Fruit fly (Drosophila melanogaster) whole organism, embryonic: Measurements from ENCODE around the gene mRpL12.

ENCODE experiments used
- Asciz ChIP-seq: fragments of 200-800 bp; sonication (Bioruptor generic); optimal IDR thresholded peaks from 2 replicates; lab custom pipeline; 2017; ENCODE audit warnings: missing biosample characterization, mild to moderate bottlenecking, missing genetic modification characterization, missing genetic modification reagents
- Atf-2 ChIP-seq: fragments of 200-800 bp; sonication (Bioruptor generic); optimal IDR thresholded peaks from 2 replicates; lab custom pipeline; 2016; ENCODE audit warnings: missing biosample characterization, missing genetic modification characterization
- CG10321 ChIP-seq: fragments of 200-800 bp; sonication (Bioruptor generic); IDR thresholded peaks from 2 replicates; pipeline ENCODE4 v1.3.6; 2022; ENCODE audit warnings: missing biosample characterization, missing genetic modification characterization
- CG10959 ChIP-seq: fragments of 200-800 bp; sonication (Bioruptor generic); IDR thresholded peaks from 2 replicates; pipeline ENCODE4 v1.3.6; 2022; ENCODE audit warnings: missing biosample characterization, missing genetic modification characterization
- CG11085 ChIP-seq: fragments of 200-800 bp; sonication (Bioruptor generic); IDR thresholded peaks from 2 replicates; pipeline ENCODE4 v1.3.6; 2022; ENCODE audit warnings: missing biosample characterization, missing genetic modification characterization
- CG12104 ChIP-seq: fragments of 200-800 bp; sonication (Bioruptor generic); optimal IDR thresholded peaks from 3 replicates; lab custom pipeline; 2016; ENCODE audit warnings: missing biosample characterization, missing genetic modification characterization
- CG12219 ChIP-seq: fragments of 200-800 bp; sonication (Bioruptor generic); optimal IDR thresholded peaks from 3 replicates; lab custom pipeline; 2018; ENCODE audit warnings: missing biosample characterization, mild to moderate bottlenecking, missing genetic modification characterization
- CG13123 ChIP-seq: fragments of 200-800 bp; sonication (Bioruptor generic); optimal IDR thresholded peaks from 2 replicates; lab custom pipeline; 2016; ENCODE audit warnings: missing biosample characterization, missing genetic modification characterization
- CG13624 ChIP-seq: fragments of 200-800 bp; sonication (Bioruptor generic); optimal IDR thresholded peaks from 2 replicates; lab custom pipeline; 2016; ENCODE audit warnings: missing biosample characterization, missing genetic modification characterization
- CG15011 ChIP-seq: fragments of 200-800 bp; sonication (Bioruptor generic); optimal IDR thresholded peaks from 3 replicates; lab custom pipeline; 2018; ENCODE audit warnings: missing biosample characterization, mild to moderate bottlenecking, missing genetic modification characterization
- CG17361 ChIP-seq: fragments of 200-800 bp; sonication (Bioruptor generic); IDR thresholded peaks from 3 replicates; pipeline ENCODE4 v1.3.6; 2022; ENCODE audit warnings: missing biosample characterization, missing genetic modification characterization
- CG17568 ChIP-seq: fragments of 200-800 bp; sonication (Bioruptor generic); optimal IDR thresholded peaks from 2 replicates; lab custom pipeline; 2018; ENCODE audit warnings: missing biosample characterization, mild to moderate bottlenecking, missing genetic modification characterization, moderate library complexity
- CG18262 ChIP-seq: fragments of 200-800 bp; optimal IDR thresholded peaks from 3 replicates; lab custom pipeline; 2019; ENCODE audit warnings: missing biosample characterization, mild to moderate bottlenecking, missing genetic modification characterization, moderate library complexity
- CG18476 ChIP-seq: fragments of 200-800 bp; sonication (Bioruptor generic); optimal IDR thresholded peaks from 2 replicates; lab custom pipeline; 2016; ENCODE audit warnings: missing biosample characterization, mild to moderate bottlenecking, missing genetic modification characterization
- CG18599 ChIP-seq: fragments of 200-800 bp; sonication (Bioruptor generic); optimal IDR thresholded peaks from 3 replicates; lab custom pipeline; 2017; ENCODE audit warnings: missing biosample characterization, missing genetic modification characterization, mild to moderate bottlenecking, moderate library complexity, missing genetic modification reagents
- CG2202 ChIP-seq: fragments of 200-800 bp; sonication (Bioruptor generic); optimal IDR thresholded peaks from 2 replicates; lab custom pipeline; 2018; ENCODE audit warnings: missing biosample characterization, mild to moderate bottlenecking, missing genetic modification characterization
- CG2678 ChIP-seq: fragments of 200-800 bp; sonication (Bioruptor generic); optimal IDR thresholded peaks from 3 replicates; lab custom pipeline; 2019; ENCODE audit warnings: missing biosample characterization, mild to moderate bottlenecking, missing genetic modification characterization, moderate library complexity
- CG2875 ChIP-seq: fragments of 200-800 bp; sonication (Bioruptor generic); optimal IDR thresholded peaks from 2 replicates; lab custom pipeline; 2017; ENCODE audit warnings: missing biosample characterization, mild to moderate bottlenecking, missing genetic modification characterization, missing genetic modification reagents
- CG30431 ChIP-seq: fragments of 200-800 bp; sonication (Bioruptor generic); optimal IDR thresholded peaks from 2 replicates; lab custom pipeline; 2017; ENCODE audit warnings: missing biosample characterization, missing genetic modification characterization
- CG31365 ChIP-seq: fragments of 200-800 bp; sonication (Bioruptor generic); optimal IDR thresholded peaks from 2 replicates; lab custom pipeline; 2018; ENCODE audit warnings: missing biosample characterization, mild to moderate bottlenecking, missing genetic modification characterization
- CG31388 ChIP-seq: fragments of 200-800 bp; sonication (Bioruptor generic); optimal IDR thresholded peaks from 2 replicates; lab custom pipeline; 2016; ENCODE audit warnings: missing biosample characterization, missing genetic modification characterization
- CG33213 ChIP-seq: fragments of 200-800 bp; sonication (Bioruptor generic); optimal IDR thresholded peaks from 3 replicates; lab custom pipeline; 2016; ENCODE audit warnings: missing biosample characterization, missing genetic modification characterization
- CG34376 ChIP-seq: fragments of 200-800 bp; sonication (Bioruptor generic); optimal IDR thresholded peaks from 2 replicates; lab custom pipeline; 2018; ENCODE audit warnings: missing biosample characterization, mild to moderate bottlenecking, missing genetic modification characterization
- CG3995 ChIP-seq: fragments of 200-800 bp; sonication (Bioruptor generic); optimal IDR thresholded peaks from 3 replicates; lab custom pipeline; 2016; ENCODE audit warnings: missing biosample characterization, missing genetic modification characterization
- CG6175 ChIP-seq: fragments of 200-800 bp; sonication (Bioruptor generic); IDR thresholded peaks from 3 replicates; pipeline ENCODE4 v1.3.6; 2022; ENCODE audit warnings: missing biosample characterization, missing genetic modification characterization
- CG6654 ChIP-seq: fragments of 200-800 bp; sonication (Bioruptor generic); optimal IDR thresholded peaks from 2 replicates; lab custom pipeline; 2017; ENCODE audit warnings: missing biosample characterization, mild to moderate bottlenecking, missing genetic modification characterization
- CG8478 ChIP-seq: fragments of >200 bp; optimal IDR thresholded peaks from 2 replicates; lab custom pipeline; 2018
- CHES-1-like ChIP-seq: fragments of 200-800 bp; sonication (Bioruptor generic); optimal IDR thresholded peaks from 2 replicates; lab custom pipeline; 2016; ENCODE audit warnings: missing biosample characterization, missing genetic modification characterization
- D19B ChIP-seq: fragments of 200-800 bp; sonication (Bioruptor generic); optimal IDR thresholded peaks from 2 replicates; lab custom pipeline; 2017; ENCODE audit warnings: missing biosample characterization, mild to moderate bottlenecking, missing genetic modification characterization
- HLH4C ChIP-seq: fragments of 200-800 bp; sonication (Bioruptor generic); IDR thresholded peaks from 3 replicates; pipeline ENCODE4 v1.3.6; 2022; ENCODE audit warnings: missing biosample characterization, missing genetic modification characterization; ENCODE audit not compliant: partially characterized antibody
- MBD-R2 ChIP-seq: fragments of 200-800 bp; sonication (Bioruptor generic); IDR thresholded peaks from 2 replicates; pipeline ENCODE4 v1.3.6; 2022; ENCODE audit warnings: missing biosample characterization, missing genetic modification characterization
- NFAT ChIP-seq: fragments of 200-800 bp; sonication (Bioruptor generic); IDR thresholded peaks from 2 replicates; pipeline ENCODE4 v1.3.6; 2022; ENCODE audit warnings: missing biosample characterization, missing genetic modification characterization
- Oli ChIP-seq: fragments of 200-800 bp; sonication (Bioruptor generic); optimal IDR thresholded peaks from 2 replicates; lab custom pipeline; 2018; ENCODE audit warnings: missing biosample characterization, mild to moderate bottlenecking, missing genetic modification characterization, moderate library complexity
- Ptx1 ChIP-seq: fragments of 200-800 bp; sonication (Bioruptor generic); IDR thresholded peaks from 2 replicates; pipeline ENCODE4 v1.3.6; 2022; ENCODE audit warnings: missing biosample characterization, missing genetic modification characterization
- Rfx ChIP-seq: fragments of 200-800 bp; sonication (Bioruptor generic); IDR thresholded peaks from 2 replicates; pipeline ENCODE4 v1.3.6; 2022; ENCODE audit warnings: missing biosample characterization, missing genetic modification characterization
- Rx ChIP-seq: fragments of 200-800 bp; sonication (Bioruptor generic); IDR thresholded peaks from 2 replicates; pipeline ENCODE4 v1.3.6; 2022; ENCODE audit warnings: missing biosample characterization, missing genetic modification characterization
- az2 ChIP-seq: fragments of 200-800 bp; sonication (Bioruptor generic); optimal IDR thresholded peaks from 3 replicates; lab custom pipeline; 2016; ENCODE audit warnings: missing biosample characterization, missing genetic modification characterization
- br ChIP-seq: fragments of >200 bp; optimal IDR thresholded peaks from 2 replicates; lab custom pipeline; 2017
- caup ChIP-seq: fragments of 200-800 bp; sonication (Bioruptor generic); optimal IDR thresholded peaks from 3 replicates; lab custom pipeline; 2017; ENCODE audit warnings: missing biosample characterization, mild to moderate bottlenecking, missing genetic modification characterization, moderate library complexity; ENCODE audit not compliant: severe bottlenecking
- dm ChIP-seq: fragments of 200-800 bp; sonication (Bioruptor generic); optimal IDR thresholded peaks from 3 replicates; lab custom pipeline; 2016; ENCODE audit warnings: missing biosample characterization, missing genetic modification characterization
- fd96Cb ChIP-seq: fragments of 200-800 bp; sonication (Bioruptor generic); optimal IDR thresholded peaks from 2 replicates; lab custom pipeline; 2018; ENCODE audit warnings: missing biosample characterization, mild to moderate bottlenecking, missing genetic modification characterization, moderate library complexity
- ftz-f1 ChIP-seq: fragments of 200-800 bp; sonication (Bioruptor generic); optimal IDR thresholded peaks from 2 replicates; lab custom pipeline; 2016; ENCODE audit warnings: missing biosample characterization, missing genetic modification characterization
- grn ChIP-seq: fragments of 200-800 bp; sonication (Bioruptor generic); optimal IDR thresholded peaks from 3 replicates; lab custom pipeline; 2017; ENCODE audit warnings: missing biosample characterization, missing genetic modification characterization
- insv ChIP-seq, 2 experiments: fragments of 200-800 bp; sonication (Bioruptor generic); optimal IDR thresholded peaks; 3 replicates each; lab custom pipeline; 2016 to 2018; ENCODE audit warnings: missing biosample characterization in 2 of 2, missing genetic modification characterization in 2 of 2
- lola ChIP-seq, 3 experiments: fragments of >200 bp in 2 of 3; fragments of 200-800 bp in 1 of 3; sonication (Bioruptor generic) in 1 of 3; optimal IDR thresholded peaks; 2 replicates each; lab custom pipeline; 2017 to 2019; ENCODE audit warnings: missing biosample characterization in 3 of 3, missing genetic modification characterization in 3 of 3, mild to moderate bottlenecking in 1 of 3, moderate library complexity in 1 of 3
- otp ChIP-seq: fragments of 200-800 bp; sonication (Bioruptor generic); IDR thresholded peaks from 3 replicates; pipeline ENCODE4, ENCODE4 v1.3.6; 2022; ENCODE audit warnings: missing biosample characterization, missing genetic modification characterization
- pnt ChIP-seq: fragments of 200-800 bp; sonication (Bioruptor generic); optimal IDR thresholded peaks from 3 replicates; lab custom pipeline; 2016; ENCODE audit warnings: missing biosample characterization, missing genetic modification characterization
- psq ChIP-seq: fragments of 200-800 bp; sonication (Bioruptor generic); optimal IDR thresholded peaks from 2 replicates; lab custom pipeline; 2017; ENCODE audit warnings: missing biosample characterization, missing genetic modification characterization
- sens ChIP-seq: fragments of 200-800 bp; sonication (Bioruptor generic); peaks from one replicate; lab custom pipeline; 2016; ENCODE audit warnings: missing biosample characterization, missing genetic modification characterization
- sisA ChIP-seq: fragments of 200-800 bp; sonication (Bioruptor generic); IDR thresholded peaks from 2 replicates; pipeline ENCODE4 v1.3.6; 2022; ENCODE audit warnings: missing biosample characterization, missing genetic modification characterization
- tll ChIP-seq, 2 experiments: fragments of 200-800 bp in 1 of 2; fragments of >200 bp in 1 of 2; sonication (Bioruptor generic) in 1 of 2; optimal IDR thresholded peaks; 2 replicates each; lab custom pipeline; 2017 to 2019; ENCODE audit warnings: missing biosample characterization in 2 of 2, missing genetic modification characterization in 2 of 2, mild to moderate bottlenecking in 1 of 2, moderate library complexity in 1 of 2
- usp ChIP-seq: fragments of >200 bp; optimal IDR thresholded peaks from 2 replicates; lab custom pipeline; 2017; ENCODE audit warnings: missing biosample characterization, missing genetic modification characterization
- zfh2 ChIP-seq: fragments of 200-800 bp; sonication (Bioruptor generic); optimal IDR thresholded peaks from 2 replicates; lab custom pipeline; 2016; ENCODE audit warnings: missing biosample characterization, missing genetic modification characterization

mRpL12 gene

dm6 chr3L:8929527-8929926 lies 27.1 kb upstream of the mRpL12 start (continued):
- TF ChIP-seq CG2678, result no peak
- no peak for TF ChIP-seq CG18476
- TF ChIP-seq CG12104 (GFP tag; lab: Kevin White, UChicago), result no peak
- no peak for TF ChIP-seq D19B
- TF ChIP-seq Asciz, result no peak
- TF ChIP-seq insv (GFP tag; optimal IDR thresholded peaks at IDR 0.05; lab: Kevin White, UChicago), result no peak
- no peak for TF ChIP-seq usp (GFP tag; lab: Kevin White, UChicago)
- no peak for TF ChIP-seq CG6175
- no peak for TF ChIP-seq lola (GFP tag; optimal IDR thresholded peaks at IDR 0.05; lab: Kevin White, UChicago)
- TF ChIP-seq zfh2 (GFP tag; lab: Kevin White, UChicago), result no peak
- no peak for TF ChIP-seq dm
- no peak; the same call in none of the 2 replicates for TF ChIP-seq Ptx1 (GFP tag; lab: Robert Waterston, UW)
- TF ChIP-seq tll (GFP tag; optimal IDR thresholded peaks at IDR 0.05; lab: Kevin White, UChicago), result no peak
- no peak for TF ChIP-seq CG6654 (GFP tag; lab: Kevin White, UChicago)
- TF ChIP-seq br (lab: Kevin White, UChicago), result no peak
- no peak for TF ChIP-seq CG3995 (GFP tag; lab: Kevin White, UChicago)
- peak; percentile 14 for TF ChIP-seq CG18262 (tag; lab: Kevin White, UChicago)
- no peak for TF ChIP-seq pnt (GFP tag; lab: Kevin White, UChicago)
- no peak for TF ChIP-seq ftz-f1
- TF ChIP-seq CG10321, result no peak
- TF ChIP-seq CG17361 (GFP tag; lab: Robert Waterston, UW), result 0 out of 3 replicates have a peak, but pooled peaks have one; percentile 17
- no peak for TF ChIP-seq CG34376 (GFP tag; lab: Kevin White, UChicago)
- no peak for TF ChIP-seq grn (GFP tag; lab: Kevin White, UChicago)
- no peak for TF ChIP-seq CG2875 (GFP tag; lab: Kevin White, UChicago)
- TF ChIP-seq CG10959 (GFP tag; lab: Robert Waterston, UW), result no peak
- no peak for TF ChIP-seq Atf-2 (GFP tag; lab: Kevin White, UChicago)
- no peak for TF ChIP-seq CG12219 (GFP tag; lab: Kevin White, UChicago)
- no peak for TF ChIP-seq CG15011 (GFP tag; lab: Kevin White, UChicago)
- TF ChIP-seq CG18599 (GFP tag; lab: Kevin White, UChicago), result peak; percentile 32
- TF ChIP-seq MBD-R2 (GFP tag; lab: Robert Waterston, UW), result no peak
- no peak for TF ChIP-seq Rfx (GFP tag; lab: Robert Waterston, UW)
- TF ChIP-seq CG8478 (lab: Kevin White, UChicago), result no peak
- TF ChIP-seq CG31365, result no peak
- TF ChIP-seq CG17568 (GFP tag; lab: Kevin White, UChicago), result no peak
- TF ChIP-seq sens (GFP tag; lab: Kevin White, UChicago), result no peak
- no peak for TF ChIP-seq sisA (GFP tag; lab: Robert Waterston, UW)
- TF ChIP-seq CG11085 (GFP tag; lab: Robert Waterston, UW), result no peak
- TF ChIP-seq CG31388 (GFP tag; lab: Kevin White, UChicago), result no peak
- TF ChIP-seq Rx, result no peak
- TF ChIP-seq caup (GFP tag; lab: Kevin White, UChicago), result no peak
- no peak for TF ChIP-seq CG2202 (tag; lab: Kevin White, UChicago)
- TF ChIP-seq otp (GFP tag; lab: Robert Waterston, UW), result no peak
- TF ChIP-seq Oli, result peak; percentile 23
- TF ChIP-seq HLH4C, result no peak
- no peak for TF ChIP-seq CG13624 (GFP tag; lab: Kevin White, UChicago)
- no peak for TF ChIP-seq NFAT (GFP tag; lab: Robert Waterston, UW)
- TF ChIP-seq CG13123, result no peak
- TF ChIP-seq CHES-1-like, result no peak
- no peak for TF ChIP-seq CG33213
- no peak for TF ChIP-seq CG30431 (GFP tag; lab: Kevin White, UChicago)
- no peak for TF ChIP-seq az2 (GFP tag; lab: Kevin White, UChicago)
- TF ChIP-seq fd96Cb (tag; lab: Kevin White, UChicago), result no peak
- TF ChIP-seq psq (GFP tag; lab: Kevin White, UChicago), result no peak
